Worm (Caenorhabditis elegans): ENCODE results near the gene C25F9.11.

C25F9.11 gene

DNA sequence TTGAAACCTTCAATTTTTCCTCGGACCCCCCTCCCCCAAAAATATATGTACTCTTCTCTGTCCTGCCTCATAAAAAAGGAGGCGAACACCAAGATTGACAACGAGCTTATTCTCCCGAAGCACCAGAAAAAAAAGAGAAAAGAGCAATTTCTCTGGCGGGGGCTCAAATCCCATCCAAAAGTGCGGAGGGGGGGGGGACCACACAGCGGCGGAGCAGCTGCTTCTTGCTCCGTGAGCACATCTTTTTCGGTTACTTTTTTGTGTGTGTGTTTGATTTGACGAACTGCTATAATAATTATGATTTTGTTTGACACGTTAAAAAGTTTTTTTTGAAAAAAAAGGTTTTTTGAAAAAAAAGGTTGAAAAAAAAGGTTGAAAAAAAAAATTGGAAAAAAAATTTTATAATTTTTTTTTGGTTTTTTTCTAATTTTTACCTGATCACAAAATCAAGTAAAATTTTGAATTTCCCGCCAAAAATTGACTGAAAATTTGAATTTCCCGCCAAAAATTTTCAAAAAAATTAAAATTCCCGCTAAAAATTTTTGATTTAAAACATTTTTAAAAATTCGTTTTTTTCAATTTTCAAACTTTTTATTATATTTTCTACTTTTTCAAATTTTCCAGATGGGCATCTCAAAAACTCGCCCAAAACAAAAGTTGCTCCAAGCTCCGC is 41.1 kb upstream of the C25F9.11 start, which contains the start of gene Y43F8B.10:
Y43F8B.10 (plus strand) TSS at position 623 of the 673 bp plus-strand sequence.
- TF ChIP-seq hlh-8 (tag; optimal IDR thresholded peaks at IDR 0.05) (no peak), sox-2 (GFP tag; IDR thresholded peaks at IDR 0.05) (no peak), ceh-34 (tag; optimal IDR thresholded peaks at IDR 0.05) (no peak), tbx-2 (tag; optimal IDR thresholded peaks at IDR 0.05) (no peak), ttx-3 (tag; optimal IDR thresholded peaks at IDR 0.05) (no peak), F13H6.1 (tag; optimal IDR thresholded peaks at IDR 0.05) (no peak), ceh-31 (tag; optimal IDR thresholded peaks at IDR 0.05) (no peak), elt-4 (tag; optimal IDR thresholded peaks at IDR 0.05) (no peak), fkh-10 (GFP tag; optimal IDR thresholded peaks at IDR 0.05) (no peak), nhr-11 (tag; optimal IDR thresholded peaks at IDR 0.05) (no peak)

DNA sequence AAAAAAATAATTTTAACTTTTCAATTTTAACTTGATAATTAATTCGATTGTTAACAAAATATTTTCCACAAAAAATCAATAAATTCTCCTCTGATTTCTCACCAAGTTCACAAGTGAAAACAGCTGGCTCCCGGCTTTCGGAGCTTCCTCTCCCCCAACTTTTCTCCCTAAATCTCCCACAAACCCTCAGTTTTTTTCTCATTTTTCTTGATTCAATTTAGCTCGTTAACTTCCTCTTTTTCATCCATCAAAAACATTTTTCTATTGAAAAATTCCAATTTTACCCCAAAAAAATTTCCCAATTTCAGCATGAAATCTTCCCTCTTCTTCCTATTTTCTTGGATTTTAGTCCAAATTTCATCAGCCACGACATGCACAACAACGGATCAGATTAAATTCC is 37.5 kb upstream of the C25F9.11 start, which contains the start of gene Y43F8B.11:
Y43F8B.11 (plus strand) TSS at position 301 of the 400 bp plus-strand sequence.
- no peak for TF ChIP-seq nhr-11 (tag; optimal IDR thresholded peaks at IDR 0.05)
- no peak for TF ChIP-seq hlh-8 (tag; optimal IDR thresholded peaks at IDR 0.05)
- TF ChIP-seq ztf-16 (tag; optimal IDR thresholded peaks at IDR 0.05), result no peak
- no peak for TF ChIP-seq hlh-13 (GFP tag; optimal IDR thresholded peaks at IDR 0.05)
- no peak for TF ChIP-seq K09A11.1 (tag; optimal IDR thresholded peaks at IDR 0.05; ENCODE audit: insufficient read depth)
- no peak for TF ChIP-seq lim-6 (tag; optimal IDR thresholded peaks at IDR 0.05)
- TF ChIP-seq unc-42 (tag; optimal IDR thresholded peaks at IDR 0.05), result no peak
- no peak for TF ChIP-seq rnt-1 (tag; optimal IDR thresholded peaks at IDR 0.05)
- no peak for TF ChIP-seq pha-4 (tag; optimal IDR thresholded peaks at IDR 0.05)
- no peak for TF ChIP-seq T23F11.4 (GFP tag; optimal IDR thresholded peaks at IDR 0.05)
- no peak for TF ChIP-seq ceh-24 (tag; optimal IDR thresholded peaks at IDR 0.05)
- TF ChIP-seq Y22D7AL.16 (tag; optimal IDR thresholded peaks at IDR 0.05), result no peak
- TF ChIP-seq mec-3 (tag; optimal IDR thresholded peaks at IDR 0.05; ENCODE audit: borderline replicate concordance), result no peak
- TF ChIP-seq pqm-1 (tag; optimal IDR thresholded peaks at IDR 0.05), result no peak
- TF ChIP-seq ceh-14 (tag; optimal IDR thresholded peaks at IDR 0.05), result no peak
- TF ChIP-seq dve-1 (tag; optimal IDR thresholded peaks at IDR 0.05), result no peak
- no peak for TF ChIP-seq ceh-18 (tag; optimal IDR thresholded peaks at IDR 0.05)
- no peak for TF ChIP-seq hlh-15 (tag; optimal IDR thresholded peaks at IDR 0.05)
- TF ChIP-seq npax-4 (tag; optimal IDR thresholded peaks at IDR 0.05), result no peak

DNA sequence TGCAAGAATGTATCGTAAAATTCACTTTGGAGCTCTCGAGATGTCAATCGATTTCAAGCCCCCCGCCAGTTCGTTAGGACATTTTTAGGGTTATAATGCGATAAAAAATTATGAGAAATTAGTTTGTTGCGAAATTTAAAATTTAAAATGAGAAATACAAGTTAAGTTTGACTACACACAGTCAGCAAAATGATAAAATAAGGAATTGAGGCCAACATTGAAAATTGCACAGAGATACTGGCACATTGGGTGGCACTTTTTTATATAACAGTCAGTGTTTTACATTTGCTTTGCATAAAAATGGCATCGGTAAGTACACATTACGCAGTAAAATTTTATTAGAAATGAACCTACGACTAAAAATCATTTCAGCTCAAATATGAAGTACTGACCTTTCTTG is 35.2 kb upstream of the C25F9.11 start, which contains the start of gene Y43F8B.12:
Y43F8B.12 (plus strand) TSS at position 301 of the 400 bp plus-strand sequence.
- no peak for TF ChIP-seq tbx-7 (tag; optimal IDR thresholded peaks at IDR 0.05)
- TF ChIP-seq ahr-1 (tag; optimal IDR thresholded peaks at IDR 0.05), result no peak
- TF ChIP-seq ttx-3 (tag; optimal IDR thresholded peaks at IDR 0.05), result no peak
- no peak for TF ChIP-seq C08G9.2 (tag; optimal IDR thresholded peaks at IDR 0.05)

DNA sequence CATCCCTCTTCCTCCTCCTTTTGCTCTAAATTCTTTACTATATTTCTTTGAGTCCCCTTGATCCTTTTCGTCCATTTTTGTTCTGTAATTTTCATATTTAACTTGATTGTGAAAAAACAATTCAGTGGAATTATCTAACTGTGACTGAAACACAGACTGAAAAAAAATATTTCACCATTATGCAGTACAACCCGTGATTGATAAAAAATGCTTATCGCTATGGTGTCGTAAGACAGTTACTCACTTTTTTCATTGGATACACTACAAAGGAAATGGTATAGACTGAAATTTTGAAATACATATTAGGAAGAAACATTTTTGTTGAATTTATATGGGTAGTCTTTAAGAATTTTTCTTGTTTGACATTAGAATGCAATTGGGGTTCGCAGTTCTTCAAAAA is 34.7 kb upstream of the C25F9.11 start, which contains the start of gene Y43F8B.23:
Y43F8B.23 (minus strand) TSS at position 75 of the 400 bp plus-strand sequence.
- TF ChIP-seq hlh-6 (tag; optimal IDR thresholded peaks at IDR 0.05) (no peak), ahr-1 (tag; optimal IDR thresholded peaks at IDR 0.05) (no peak), ceh-2 (tag; optimal IDR thresholded peaks at IDR 0.05) (no peak), hlh-8 (tag; optimal IDR thresholded peaks at IDR 0.05) (no peak), ceh-24 (tag; optimal IDR thresholded peaks at IDR 0.05) (no peak), ref-2 (tag; optimal IDR thresholded peaks at IDR 0.05) (no peak), tbx-7 (tag; optimal IDR thresholded peaks at IDR 0.05) (no peak), unc-3 (GFP tag; conservative IDR thresholded peaks at IDR 0.05) (no peak), unc-3 (tag; optimal IDR thresholded peaks at IDR 0.05) (no peak), sdc-2 (tag; optimal IDR thresholded peaks at IDR 0.05) (no peak), zip-5 (tag; optimal IDR thresholded peaks at IDR 0.05) (no peak)

All from whole organism, late embryonic.